Fruit fly (Drosophila melanogaster): ENCODE measurements around the gene CecA1.

Gene CecA1

DNA sequence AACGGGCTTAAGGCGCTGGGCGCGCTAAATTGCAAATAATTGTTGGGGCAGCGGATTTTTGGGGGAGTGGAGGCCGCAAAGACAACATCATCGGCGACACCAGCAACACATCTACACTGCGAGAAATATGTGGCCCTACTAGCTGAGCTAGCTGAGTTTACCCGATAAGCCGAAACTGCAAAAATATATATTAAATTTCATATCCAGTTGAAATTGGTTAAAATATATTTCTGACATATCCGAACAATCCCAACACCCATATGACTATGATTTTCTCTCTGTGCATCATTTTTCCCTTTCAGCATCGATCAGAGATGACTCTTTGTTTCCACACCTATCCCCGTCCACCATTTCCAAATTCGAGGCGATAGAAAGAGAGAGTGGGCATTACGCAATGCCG lies 20.8 kb upstream of the CecA1 start:
- TF ChIP-seq jim (GFP tag; optimal IDR thresholded peaks at IDR 0.05) (no peak), brk (GFP tag; optimal IDR thresholded peaks at IDR 0.05) (no peak), CG9705 (GFP tag; optimal IDR thresholded peaks at IDR 0.05) (no peak), sage (GFP tag; optimal IDR thresholded peaks at IDR 0.05) (no peak), Hnf4 (GFP tag; optimal IDR thresholded peaks at IDR 0.05) (peak; percentile 32), dmrt93B (GFP tag; optimal IDR thresholded peaks at IDR 0.05) (no peak), Jra (GFP tag; optimal IDR thresholded peaks at IDR 0.05) (no peak), N (GFP tag; optimal IDR thresholded peaks at IDR 0.05) (no peak), HLH106 (tag; optimal IDR thresholded peaks at IDR 0.05) (peak; percentile 62), Dfd (GFP tag; optimal IDR thresholded peaks at IDR 0.05) (no peak), Abd-B (GFP tag; optimal IDR thresholded peaks at IDR 0.05) (no peak), foxo (GFP tag; optimal IDR thresholded peaks at IDR 0.05) (peak in 1 of 2 experiments; percentile 67), Mio (GFP tag; optimal IDR thresholded peaks at IDR 0.05) (no peak), OdsH (GFP tag; optimal IDR thresholded peaks at IDR 0.05) (peak; percentile 46), CG32264 (GFP tag; optimal IDR thresholded peaks at IDR 0.05) (peak; percentile 36), h (GFP tag; optimal IDR thresholded peaks at IDR 0.05) (peak; percentile 76), GATAd (GFP tag; optimal IDR thresholded peaks at IDR 0.05) (no peak), CrebA (GFP tag; optimal IDR thresholded peaks at IDR 0.05; ENCODE audit: borderline replicate concordance) (no peak), tai (GFP tag; optimal IDR thresholded peaks at IDR 0.05) (no peak), ey (GFP tag; optimal IDR thresholded peaks at IDR 0.05) (peak; percentile 63), Rel (GFP tag; optimal IDR thresholded peaks at IDR 0.05) (no peak), Rel (tag; optimal IDR thresholded peaks at IDR 0.05) (no peak), dsf (GFP tag; optimal IDR thresholded peaks at IDR 0.05; ENCODE audit: borderline replicate concordance) (no peak), fru (GFP tag; optimal IDR thresholded peaks at IDR 0.05) (peak; percentile 69), dl (GFP tag; optimal IDR thresholded peaks at IDR 0.05; ENCODE audit: insufficient read depth in 1 of 2, partially characterized antibody in 2 of 2) (no peak), lola (GFP tag; optimal IDR thresholded peaks at IDR 0.05) (no peak), Sp1 (GFP tag; optimal IDR thresholded peaks at IDR 0.05) (peak; percentile 39), pan (optimal IDR thresholded peaks at IDR 0.05) (no peak), Myc (optimal IDR thresholded peaks at IDR 0.05) (no peak), psq (GFP tag; optimal IDR thresholded peaks at IDR 0.05) (peak; percentile 44), Hr83 (GFP tag; optimal IDR thresholded peaks at IDR 0.05; ENCODE audit: poor library complexity, severe bottlenecking) (no peak), rgr (GFP tag; optimal IDR thresholded peaks at IDR 0.05) (peak; percentile 63), Hr78 (GFP tag; optimal IDR thresholded peaks at IDR 0.05) (no peak), Vsx2 (GFP tag; optimal IDR thresholded peaks at IDR 0.05; ENCODE audit: partially characterized antibody) (no peak), usp (GFP tag; optimal IDR thresholded peaks at IDR 0.05) (no peak), br (GFP tag; optimal IDR thresholded peaks at IDR 0.05) (peak; percentile 67), Dif (GFP tag; optimal IDR thresholded peaks at IDR 0.05; ENCODE audit: partially characterized antibody) (no peak), sv (GFP tag; optimal IDR thresholded peaks at IDR 0.05) (peak; percentile 48), woc (GFP tag; optimal IDR thresholded peaks at IDR 0.05) (peak; percentile 17)

DNA sequence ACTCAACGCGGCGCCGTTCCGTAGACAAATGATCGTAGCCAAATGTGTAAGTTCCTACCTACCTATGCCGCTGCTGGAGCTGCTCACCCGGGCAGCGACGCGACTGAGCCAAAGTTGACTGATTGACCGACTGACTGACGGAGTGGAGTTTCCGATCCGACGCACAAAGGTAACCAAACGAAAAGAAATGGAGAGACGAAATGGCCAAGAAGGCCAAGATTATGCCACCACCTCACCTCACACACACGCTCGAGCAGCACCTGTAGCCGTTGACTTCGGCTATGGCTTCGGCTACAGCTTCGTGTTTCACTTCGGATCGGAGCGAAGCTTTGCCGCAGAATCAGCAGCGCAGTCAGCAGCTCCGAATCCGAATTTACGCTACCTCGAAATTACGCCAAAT lies 19.6 kb upstream of the CecA1 start, which contains the start of gene CG9747:
Gene CG9747 (minus strand): TSS at position 206 of the 400 bp plus-strand sequence.
- TF ChIP-seq CG32264 (GFP tag; optimal IDR thresholded peaks at IDR 0.05) (no peak), dsf (GFP tag; optimal IDR thresholded peaks at IDR 0.05; ENCODE audit: borderline replicate concordance) (no peak), OdsH (GFP tag; optimal IDR thresholded peaks at IDR 0.05) (no peak), GATAd (GFP tag; optimal IDR thresholded peaks at IDR 0.05) (no peak), dmrt93B (GFP tag; optimal IDR thresholded peaks at IDR 0.05) (no peak), woc (GFP tag; optimal IDR thresholded peaks at IDR 0.05) (no peak), usp (GFP tag; optimal IDR thresholded peaks at IDR 0.05) (no peak), foxo (GFP tag; optimal IDR thresholded peaks at IDR 0.05) (no peak), jim (GFP tag; optimal IDR thresholded peaks at IDR 0.05) (no peak), CG9705 (GFP tag; optimal IDR thresholded peaks at IDR 0.05) (no peak)

DNA sequence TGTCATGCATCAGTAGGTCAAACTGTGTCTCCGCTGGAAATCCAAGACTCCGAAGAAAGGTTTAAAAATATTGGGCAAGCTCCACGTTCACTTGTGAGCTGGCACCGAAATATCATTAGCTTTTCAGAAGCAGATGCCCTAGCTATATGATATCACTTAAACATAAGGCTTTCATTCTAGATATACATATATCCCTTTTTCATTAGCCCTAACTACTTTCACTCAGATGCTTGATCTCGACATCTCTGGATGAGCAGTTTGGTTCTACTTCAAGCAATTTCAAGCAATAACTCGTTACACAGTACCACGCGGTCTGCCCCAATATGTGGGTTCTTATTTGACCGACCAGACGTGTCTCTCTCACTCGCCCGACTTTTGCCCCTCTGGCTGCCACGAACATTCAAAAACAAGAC lies 19.2 kb upstream of the CecA1 start:
- no peak for TF ChIP-seq GATAd (GFP tag; optimal IDR thresholded peaks at IDR 0.05)
- no peak for TF ChIP-seq dsf (GFP tag; optimal IDR thresholded peaks at IDR 0.05; ENCODE audit: borderline replicate concordance)
- TF ChIP-seq tai (GFP tag; optimal IDR thresholded peaks at IDR 0.05): no peak
- peak; percentile 50 for TF ChIP-seq HLH106 (tag; optimal IDR thresholded peaks at IDR 0.05)
- TF ChIP-seq brk (GFP tag; optimal IDR thresholded peaks at IDR 0.05): no peak
- no peak for TF ChIP-seq Dif (GFP tag; optimal IDR thresholded peaks at IDR 0.05; ENCODE audit: partially characterized antibody)
- TF ChIP-seq CrebA (GFP tag; optimal IDR thresholded peaks at IDR 0.05; ENCODE audit: borderline replicate concordance): no peak
- peak; percentile 66 for TF ChIP-seq rgr (GFP tag; optimal IDR thresholded peaks at IDR 0.05)
- TF ChIP-seq jim (GFP tag; optimal IDR thresholded peaks at IDR 0.05): no peak
- peak; percentile 64 for TF ChIP-seq Sp1 (GFP tag; optimal IDR thresholded peaks at IDR 0.05)
- TF ChIP-seq foxo (GFP tag; optimal IDR thresholded peaks at IDR 0.05): peak in 1 of 2 experiments; percentile 82
- peak; percentile 21 for TF ChIP-seq dmrt93B (GFP tag; optimal IDR thresholded peaks at IDR 0.05)
- peak; percentile 10 for TF ChIP-seq sv (GFP tag; optimal IDR thresholded peaks at IDR 0.05)
- TF ChIP-seq N (GFP tag; optimal IDR thresholded peaks at IDR 0.05): no peak
- TF ChIP-seq psq (GFP tag; optimal IDR thresholded peaks at IDR 0.05): peak; percentile 57
- peak; percentile 47 for TF ChIP-seq br (GFP tag; optimal IDR thresholded peaks at IDR 0.05)
- peak; percentile 72 for TF ChIP-seq ey (GFP tag; optimal IDR thresholded peaks at IDR 0.05)
- TF ChIP-seq OdsH (GFP tag; optimal IDR thresholded peaks at IDR 0.05): peak; percentile 74
- peak; percentile 92 for TF ChIP-seq woc (GFP tag; optimal IDR thresholded peaks at IDR 0.05)
- peak; percentile 74 for TF ChIP-seq fru (GFP tag; optimal IDR thresholded peaks at IDR 0.05)
- TF ChIP-seq Dfd (GFP tag; optimal IDR thresholded peaks at IDR 0.05): no peak
- peak; percentile 82 for TF ChIP-seq h (GFP tag; optimal IDR thresholded peaks at IDR 0.05)
- TF ChIP-seq lola (GFP tag; optimal IDR thresholded peaks at IDR 0.05): no peak
- TF ChIP-seq pan (optimal IDR thresholded peaks at IDR 0.05): peak; percentile 52
- no peak for TF ChIP-seq Myc (optimal IDR thresholded peaks at IDR 0.05)
- no peak for TF ChIP-seq sage (GFP tag; optimal IDR thresholded peaks at IDR 0.05)
